Worm (Caenorhabditis elegans) whole organism, young adult: ENCODE results near the gene K08D9.10.

ENCODE experiments used
- F57C9.4 ChIP-seq: sonication (generic microtip); optimal IDR thresholded peaks from 2 replicates; lab custom pipeline; 2017; ENCODE audit warnings: mild to moderate bottlenecking, missing genetic modification characterization, missing compliant biosample characterization
- T26A5.8 ChIP-seq: sonication (generic microtip); optimal IDR thresholded peaks from 2 replicates; lab custom pipeline; 2016; ENCODE audit warnings: missing genetic modification characterization, missing compliant biosample characterization
- ama-1 ChIP-seq, 3 experiments: fragments of 150-350 bp in 1 of 3; sonication (generic microtip) in 2 of 3; optimal IDR thresholded peaks; 2 replicates each; lab custom pipeline; 2014 to 2018; ENCODE audit warnings: missing biosample characterization in 2 of 3, missing genetic modification characterization in 2 of 3, missing genetic modification reagents in 2 of 3
- ceh-58 ChIP-seq: fragments of 200-800 bp; sonication (Bioruptor generic); IDR thresholded peaks from 2 replicates; pipeline ENCODE4 v1.3.6; 2022; ENCODE audit warnings: missing genetic modification characterization, missing compliant biosample characterization
- ceh-79 ChIP-seq: sonication (generic microtip); optimal IDR thresholded peaks from 2 replicates; lab custom pipeline; 2017; ENCODE audit warnings: mild to moderate bottlenecking, missing genetic modification characterization, missing compliant biosample characterization
- ets-4 ChIP-seq: fragments of 200-800 bp; sonication (Bioruptor generic); optimal IDR thresholded peaks from 2 replicates; lab custom pipeline; 2018; ENCODE audit warnings: mild to moderate bottlenecking, missing genetic modification characterization, missing compliant biosample characterization
- lsy-27 ChIP-seq: sonication (generic microtip); optimal IDR thresholded peaks from 2 replicates; lab custom pipeline; 2017; ENCODE audit warnings: missing genetic modification characterization, mild to moderate bottlenecking, missing compliant biosample characterization, antibody characterized with exemption, missing genotype, borderline replicate concordance; ENCODE audit not compliant: insufficient read depth
- rpc-1 ChIP-seq, 2 experiments: fragments of 150-350 bp in 1 of 2; sonication (generic microtip) in 1 of 2; optimal IDR thresholded peaks; 2 replicates each; lab custom pipeline; 2014 to 2018; ENCODE audit warnings: missing biosample characterization in 1 of 2, missing genetic modification characterization in 1 of 2, missing genetic modification reagents in 1 of 2, missing genotype in 1 of 2
- snpc-4 ChIP-seq, 5 experiments: fragments of 150-350 bp in 1 of 5; sonication (generic microtip) in 4 of 5; optimal IDR thresholded peaks; 2 replicates each; lab custom pipeline; 2014 to 2018; ENCODE audit warnings: missing genetic modification characterization in 5 of 5, missing biosample characterization in 3 of 5, antibody characterized with exemption in 2 of 5, mild to moderate bottlenecking in 2 of 5, missing compliant biosample characterization in 2 of 5, missing genotype in 2 of 5, moderate library complexity in 2 of 5, missing genetic modification reagents in 1 of 5
- ztf-22 ChIP-seq: fragments of 200-800 bp; sonication (Bioruptor generic); optimal IDR thresholded peaks from 2 replicates; lab custom pipeline; 2018; ENCODE audit warnings: mild to moderate bottlenecking, missing genetic modification characterization, moderate library complexity, missing compliant biosample characterization

DNA sequence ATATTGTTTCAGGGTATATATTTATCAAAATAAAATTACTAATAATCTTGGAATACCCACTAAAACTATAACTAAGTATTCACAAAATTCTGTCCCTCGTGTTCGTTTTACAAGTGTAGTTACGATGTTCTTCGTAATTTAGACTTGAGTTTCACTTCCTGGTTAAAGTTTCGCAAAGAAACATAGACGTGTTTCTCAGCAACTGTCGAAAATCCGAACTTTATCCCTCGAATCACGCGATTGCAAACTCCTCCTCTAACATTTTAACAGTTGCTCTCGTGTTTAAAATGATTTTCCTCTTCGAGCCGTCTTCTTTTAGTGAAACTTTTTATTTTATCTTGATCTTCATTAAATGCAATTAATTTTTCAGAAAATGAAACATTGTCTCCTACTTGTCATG, 49.3 kb downstream of the K08D9.10 start, which contains the start of gene T28A11.2:
- no peak for TF ChIP-seq ama-1 (optimal IDR thresholded peaks at IDR 0.05; lab: Kevin White, UChicago)
- no peak for TF ChIP-seq ama-1 (GFP tag; optimal IDR thresholded peaks at IDR 0.05; lab: Kevin White, UChicago)
- no peak for TF ChIP-seq snpc-4 (GFP tag; optimal IDR thresholded peaks at IDR 0.05; lab: Kevin White, UChicago)
- no peak for TF ChIP-seq snpc-4 (tag; optimal IDR thresholded peaks at IDR 0.05; lab: Kevin White, UChicago)
- no peak for TF ChIP-seq rpc-1 (optimal IDR thresholded peaks at IDR 0.05; lab: Kevin White, UChicago)
- TF ChIP-seq rpc-1 (tag; optimal IDR thresholded peaks at IDR 0.05; lab: Kevin White, UChicago), result no peak
- TF ChIP-seq ceh-58, result no peak
- no peak for TF ChIP-seq ets-4 (GFP tag; lab: Kevin White, UChicago)
- no peak for TF ChIP-seq ceh-79
- TF ChIP-seq ztf-22 (GFP tag; lab: Kevin White, UChicago), result no peak
- no peak for TF ChIP-seq F57C9.4 (tag; lab: Kevin White, UChicago)
- TF ChIP-seq lsy-27 (tag; lab: Kevin White, UChicago), result no peak
- TF ChIP-seq T26A5.8, result no peak
